Fruit fly (Drosophila melanogaster): ENCODE measurements around the gene CG5276.

The CG5276 gene

dm6 chr3R:11460502-11461358 is 29.2 kb downstream of the CG5276 start, which contains the start of gene PGRP-LB (continued):
- TF ChIP-seq CG2678 (tag; optimal IDR thresholded peaks at IDR 0.05) (peak; percentile 49), CG2120 (GFP tag; optimal IDR thresholded peaks at IDR 0.05) (peak; percentile 75), CG2875 (GFP tag; optimal IDR thresholded peaks at IDR 0.05) (no peak), sob (GFP tag; IDR thresholded peaks at IDR 0.05) (0 out of 2 replicates have a peak, but pooled peaks have one; percentile 16), kay (GFP tag; optimal IDR thresholded peaks at IDR 0.05) (no peak), pho (GFP tag; optimal IDR thresholded peaks at IDR 0.05) (peak; percentile 21), Atf-2 (GFP tag; optimal IDR thresholded peaks at IDR 0.05) (no peak), Fer1 (GFP tag; optimal IDR thresholded peaks at IDR 0.05) (no peak), pan (optimal IDR thresholded peaks at IDR 0.05) (no peak), pan (GFP tag; optimal IDR thresholded peaks at IDR 0.05 in 1 of 2, IDR thresholded peaks at IDR 0.05 in 1 of 2) (peak in 1 of 2 experiments; percentile 40), GATAe (GFP tag; conservative IDR thresholded peaks at IDR 0.05) (peak; percentile 56), E2f1 (GFP tag; IDR thresholded peaks at IDR 0.05) (0 out of 2 replicates have a peak, but pooled peaks have one; percentile 22), grn (GFP tag; optimal IDR thresholded peaks at IDR 0.05) (peak; percentile 51), Meics (GFP tag; optimal IDR thresholded peaks at IDR 0.05) (peak; percentile 56), lmd (GFP tag; IDR thresholded peaks at IDR 0.05) (0 out of 2 replicates have a peak, but pooled peaks have one; percentile 8), CG18599 (GFP tag; optimal IDR thresholded peaks at IDR 0.05) (peak; percentile 51), fu2 (GFP tag; optimal IDR thresholded peaks at IDR 0.05) (peak; percentile 12), dati (GFP tag; IDR thresholded peaks at IDR 0.05) (no peak), gfzf (GFP tag; optimal IDR thresholded peaks at IDR 0.05) (no peak), CG10366 (GFP tag; IDR thresholded peaks at IDR 0.05) (0 out of 2 replicates have a peak, but pooled peaks have one; percentile 10), abd-A (tag; optimal IDR thresholded peaks at IDR 0.05) (peak; percentile 32), CG18619 (GFP tag; optimal IDR thresholded peaks at IDR 0.05) (no peak), CG31441 (GFP tag; IDR thresholded peaks at IDR 0.05) (peak; percentile 11; the same call in 1 of the 2 replicates), CG12659 (GFP tag; optimal IDR thresholded peaks at IDR 0.05) (peak; percentile 31), cwo (GFP tag; optimal IDR thresholded peaks at IDR 0.05) (peak; percentile 39), CG10462 (GFP tag; optimal IDR thresholded peaks at IDR 0.05) (no peak), CG11456 (GFP tag; IDR thresholded peaks at IDR 0.05) (0 out of 3 replicates have a peak, but pooled peaks have one; percentile 51), mam (GFP tag; optimal IDR thresholded peaks at IDR 0.05) (peak; percentile 36), Aef1 (GFP tag; IDR thresholded peaks at IDR 0.05) (no peak; the same call in 2 of the 3 replicates), fd102C (GFP tag; optimal IDR thresholded peaks at IDR 0.05) (no peak), Dip3 (GFP tag; optimal IDR thresholded peaks at IDR 0.05) (peak; percentile 25), Adf1 (GFP tag; IDR thresholded peaks at IDR 0.05) (peak; percentile 32; the same call in 1 of the 2 replicates), Trl (optimal IDR thresholded peaks at IDR 0.05) (no peak), Trl (GFP tag; optimal IDR thresholded peaks at IDR 0.05) (no peak), Pdp1 (GFP tag; optimal IDR thresholded peaks at IDR 0.05) (peak in 1 of 2 experiments; percentile 49), sc (optimal IDR thresholded peaks at IDR 0.05) (no peak), sc (GFP tag; optimal IDR thresholded peaks at IDR 0.05) (no peak), CG13624 (GFP tag; optimal IDR thresholded peaks at IDR 0.05) (peak; percentile 42), CG16863 (GFP tag; optimal IDR thresholded peaks at IDR 0.05) (no peak), CG8290 (GFP tag; optimal IDR thresholded peaks at IDR 0.05) (no peak), CG8290 (tag; optimal IDR thresholded peaks at IDR 0.05) (peak in 1 of 2 experiments; percentile 36), CG15011 (GFP tag; optimal IDR thresholded peaks at IDR 0.05) (peak; percentile 27), dysf (GFP tag; IDR thresholded peaks at IDR 0.05) (peak; percentile 40; the same call in 1 of the 3 replicates), Six4 (GFP tag; optimal IDR thresholded peaks at IDR 0.05) (no peak), CG11247 (GFP tag; IDR thresholded peaks at IDR 0.05) (no peak), CG11093 (GFP tag; IDR thresholded peaks at IDR 0.05) (0 out of 3 replicates have a peak, but pooled peaks have one; percentile 33), Xrp1 (GFP tag; IDR thresholded peaks at IDR 0.05) (no peak), slbo (GFP tag; IDR thresholded peaks at IDR 0.05) (peak; percentile 36; the same call in 1 of the 2 replicates), CG11723 (GFP tag; optimal IDR thresholded peaks at IDR 0.05) (no peak), otp (GFP tag; IDR thresholded peaks at IDR 0.05) (no peak)

Measured in whole organism, embryonic.